Fruit fly (Drosophila melanogaster): ENCODE measurements around the gene Dr.

dm6 chr3R:29550735-29551134 lies 5.5 kb upstream of the Dr start:
- TF ChIP-seq CG7045 (GFP tag; optimal IDR thresholded peaks at IDR 0.05) (no peak), Mnt (GFP tag; optimal IDR thresholded peaks at IDR 0.05) (no peak), CG1620 (GFP tag; optimal IDR thresholded peaks at IDR 0.05) (no peak), Crg-1 (GFP tag; optimal IDR thresholded peaks at IDR 0.05) (no peak), CG7101 (tag; optimal IDR thresholded peaks at IDR 0.05) (no peak), tj (GFP tag; optimal IDR thresholded peaks at IDR 0.05) (no peak), toe (GFP tag; optimal IDR thresholded peaks at IDR 0.05) (no peak), ovo (GFP tag; optimal IDR thresholded peaks at IDR 0.05) (no peak), bab1 (GFP tag; optimal IDR thresholded peaks at IDR 0.05) (no peak), Clk (GFP tag; optimal IDR thresholded peaks at IDR 0.05) (no peak), CG5204 (GFP tag; optimal IDR thresholded peaks at IDR 0.05) (no peak), CG11617 (GFP tag; optimal IDR thresholded peaks at IDR 0.05) (no peak), kay (GFP tag; ENCODE audit: borderline replicate concordance) (no peak), Hr96 (GFP tag; optimal IDR thresholded peaks at IDR 0.05) (no peak)

All from whole organism, adult.